Fruit fly (Drosophila melanogaster): ENCODE data around the gene CG4116.

The CG4116 gene

dm6 chrX:3087114-3087513 lies 19.8 kb upstream of the CG4116 start (continued):
- no peak for TF ChIP-seq CG32532 (GFP tag; IDR thresholded peaks at IDR 0.05)
- TF ChIP-seq CG8359 (GFP tag; optimal IDR thresholded peaks at IDR 0.05; ENCODE audit: borderline replicate concordance) = no peak
- TF ChIP-seq CG12299 (tag; optimal IDR thresholded peaks at IDR 0.05) = no peak
- no peak for TF ChIP-seq CG2889 (GFP tag; IDR thresholded peaks at IDR 0.05)
- TF ChIP-seq CG11093 (GFP tag; IDR thresholded peaks at IDR 0.05) = no peak
- no peak for TF ChIP-seq Rx (GFP tag; IDR thresholded peaks at IDR 0.05)
- no peak for TF ChIP-seq CG31388 (GFP tag; optimal IDR thresholded peaks at IDR 0.05)
- TF ChIP-seq CG3995 (GFP tag; optimal IDR thresholded peaks at IDR 0.05) = no peak
- TF ChIP-seq Opbp (GFP tag; IDR thresholded peaks at IDR 0.05; ENCODE audit: partially characterized antibody) = no peak
- peak; percentile 1 for TF ChIP-seq Sox102F (GFP tag; optimal IDR thresholded peaks at IDR 0.05)
- TF ChIP-seq CG11247 (GFP tag; IDR thresholded peaks at IDR 0.05) = no peak
- TF ChIP-seq CG5953 (GFP tag; IDR thresholded peaks at IDR 0.05) = no peak
- 0 out of 2 replicates have a peak, but pooled peaks have one; percentile 19 for TF ChIP-seq ranshi (GFP tag; IDR thresholded peaks at IDR 0.05)
- no peak for TF ChIP-seq salm (tag; optimal IDR thresholded peaks at IDR 0.05)
- TF ChIP-seq Mad (GFP tag; optimal IDR thresholded peaks at IDR 0.05) = no peak
- TF ChIP-seq CG17328 (GFP tag; IDR thresholded peaks at IDR 0.05) = 0 out of 2 replicates have a peak, but pooled peaks have one; percentile 22
- peak; percentile 3 for TF ChIP-seq CG18262 (tag; optimal IDR thresholded peaks at IDR 0.05)
- TF ChIP-seq fd64A (GFP tag; optimal IDR thresholded peaks at IDR 0.05) = no peak
- TF ChIP-seq Antp (GFP tag; optimal IDR thresholded peaks at IDR 0.05) = no peak
- no peak for TF ChIP-seq gcm2 (GFP tag; optimal IDR thresholded peaks at IDR 0.05)
- no peak for TF ChIP-seq CG1529 (GFP tag; optimal IDR thresholded peaks at IDR 0.05)
- peak; percentile 51 for TF ChIP-seq slbo (GFP tag; IDR thresholded peaks at IDR 0.05)
- peak; percentile 20 for TF ChIP-seq zf30C (GFP tag; optimal IDR thresholded peaks at IDR 0.05)
- no peak for TF ChIP-seq Stat92E (GFP tag; optimal IDR thresholded peaks at IDR 0.05)
- TF ChIP-seq gcm (GFP tag; optimal IDR thresholded peaks at IDR 0.05) = no peak
- no peak for TF ChIP-seq croc (GFP tag; conservative IDR thresholded peaks at IDR 0.05)
- TF ChIP-seq Hmx (GFP tag; optimal IDR thresholded peaks at IDR 0.05) = no peak
- no peak for TF ChIP-seq Spps (tag; optimal IDR thresholded peaks at IDR 0.05)
- no peak for TF ChIP-seq nom (GFP tag; optimal IDR thresholded peaks at IDR 0.05)
- TF ChIP-seq sna (GFP tag; IDR thresholded peaks at IDR 0.05; ENCODE audit: partially characterized antibody) = no peak
- no peak for TF ChIP-seq Chrac-16 (GFP tag; optimal IDR thresholded peaks at IDR 0.05)
- TF ChIP-seq CG12219 (GFP tag; optimal IDR thresholded peaks at IDR 0.05) = no peak
- no peak for TF ChIP-seq CG10462 (GFP tag; optimal IDR thresholded peaks at IDR 0.05)
- TF ChIP-seq Dll (GFP tag; IDR thresholded peaks at IDR 0.05; ENCODE audit: partially characterized antibody) = no peak
- 0 out of 2 replicates have a peak, but pooled peaks have one; percentile 16 for TF ChIP-seq ttk (GFP tag; IDR thresholded peaks at IDR 0.05)
- no peak for TF ChIP-seq Dip2 (GFP tag; IDR thresholded peaks at IDR 0.05)
- no peak for TF ChIP-seq CG34376 (GFP tag; optimal IDR thresholded peaks at IDR 0.05)
- no peak for TF ChIP-seq CG3407 (GFP tag; optimal IDR thresholded peaks at IDR 0.05)
- no peak for TF ChIP-seq Doc2 (GFP tag; IDR thresholded peaks at IDR 0.05)

DNA sequence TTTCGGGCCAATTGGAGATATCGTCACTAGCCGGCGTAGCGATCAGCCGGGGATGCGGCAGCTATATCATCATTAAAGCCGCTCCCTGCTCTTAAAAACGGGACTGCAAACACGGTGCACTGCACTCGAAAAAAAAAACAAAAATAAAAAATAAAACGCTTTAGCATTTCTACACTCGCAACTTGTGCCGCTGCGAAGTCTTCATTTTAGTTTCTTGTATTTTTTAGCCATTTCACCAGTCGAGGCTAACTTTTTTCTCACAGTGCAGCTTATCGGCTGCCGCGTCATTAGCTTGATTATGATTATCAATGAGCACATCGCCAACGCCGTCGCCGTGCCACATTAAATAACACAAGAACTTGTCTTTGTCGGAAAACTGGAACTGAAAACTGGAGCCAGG lies 18.5 kb upstream of the CG4116 start:
- TF ChIP-seq CG7372 (GFP tag; IDR thresholded peaks at IDR 0.05) (0 out of 2 replicates have a peak, but pooled peaks have one; percentile 16), CG10959 (GFP tag; IDR thresholded peaks at IDR 0.05) (no peak), hth (optimal IDR thresholded peaks at IDR 0.05) (no peak), CG9437 (GFP tag; optimal IDR thresholded peaks at IDR 0.05) (no peak), CG15601 (tag; optimal IDR thresholded peaks at IDR 0.05) (peak; percentile 25), CG17612 (GFP tag; IDR thresholded peaks at IDR 0.05) (peak; percentile 45; the same call in 1 of the 2 replicates), CG30403 (GFP tag; optimal IDR thresholded peaks at IDR 0.05) (peak; percentile 75), sna (GFP tag; IDR thresholded peaks at IDR 0.05; ENCODE audit: partially characterized antibody) (no peak), CG3065 (GFP tag; optimal IDR thresholded peaks at IDR 0.05) (peak; percentile 32), CG15011 (GFP tag; optimal IDR thresholded peaks at IDR 0.05) (no peak), Six4 (GFP tag; optimal IDR thresholded peaks at IDR 0.05) (no peak), zfh1 (GFP tag; IDR thresholded peaks at IDR 0.05) (peak; percentile 90), grn (GFP tag; optimal IDR thresholded peaks at IDR 0.05) (peak; percentile 71), sr (GFP tag; IDR thresholded peaks at IDR 0.05) (peak; percentile 34; the same call in 1 of the 3 replicates), NFAT (GFP tag; IDR thresholded peaks at IDR 0.05) (peak; percentile 38; the same call in 1 of the 2 replicates), CG1647 (GFP tag; optimal IDR thresholded peaks at IDR 0.05) (no peak)
